Worm (Caenorhabditis elegans): ENCODE data around the gene srv-31.
"Not testable (repeated sequence)": the region's sequence is repeated elsewhere in the genome, so short reads cannot be mapped to it uniquely, and the experiment has no call there.

srv-31 gene

ce11 chrIV:6253000-6253399 is 18.8 kb downstream of the srv-31 start, which contains the start of gene T13A10.2:
T13A10.2 (plus strand) TSS chrIV:6253300.
- TF ChIP-seq ama-1 (optimal IDR thresholded peaks at IDR 0.05); zip-4 (GFP tag; optimal IDR thresholded peaks at IDR 0.05); swsn-7 (tag; optimal IDR thresholded peaks at IDR 0.05): not testable (repeated sequence)

ce11 chrIV:6249591-6249990 is 22.2 kb downstream of the srv-31 start, which contains the start of gene F58F9.1:
F58F9.1 (plus strand) TSS chrIV:6249841.
- TF ChIP-seq aly-2 (tag; optimal IDR thresholded peaks at IDR 0.05) (no peak), nhr-47 (tag; optimal IDR thresholded peaks at IDR 0.05) (peak; percentile 29), pag-3 (tag; optimal IDR thresholded peaks at IDR 0.05; ENCODE audit: borderline replicate concordance, insufficient read depth) (no peak), lin-14 (GFP tag; optimal IDR thresholded peaks at IDR 0.05) (peak; percentile 64), ztf-4 (tag; optimal IDR thresholded peaks at IDR 0.05) (no peak), unc-130 (tag; optimal IDR thresholded peaks at IDR 0.05) (no peak), nhr-71 (tag; optimal IDR thresholded peaks at IDR 0.05) (no peak), unc-98 (GFP tag; IDR thresholded peaks at IDR 0.05) (no peak), Y116A8C.19 (tag; optimal IDR thresholded peaks at IDR 0.05; ENCODE audit: borderline replicate concordance) (no peak), dsc-1 (tag; optimal IDR thresholded peaks at IDR 0.05) (peak; percentile 37), hlh-17 (GFP tag; optimal IDR thresholded peaks at IDR 0.05; ENCODE audit: borderline replicate concordance) (no peak), tbx-2 (tag; optimal IDR thresholded peaks at IDR 0.05) (no peak), alr-1 (tag; optimal IDR thresholded peaks at IDR 0.05; ENCODE audit: borderline replicate concordance) (no peak), swsn-7 (tag; optimal IDR thresholded peaks at IDR 0.05) (peak; percentile 4), grh-1 (GFP tag; IDR thresholded peaks at IDR 0.05) (no peak), egl-13 (tag; optimal IDR thresholded peaks at IDR 0.05) (peak; percentile 9), nhr-237 (tag; optimal IDR thresholded peaks at IDR 0.05) (no peak), fkh-10 (GFP tag; optimal IDR thresholded peaks at IDR 0.05) (no peak), nhr-12 (tag; optimal IDR thresholded peaks at IDR 0.05) (no peak), isw-1 (GFP tag; IDR thresholded peaks at IDR 0.05) (no peak), elt-2 (tag; optimal IDR thresholded peaks at IDR 0.05) (no peak)

ce11 chrIV:6248486-6248885 is 23.3 kb downstream of the srv-31 start, which contains the start of gene acox-3:
acox-3 (minus strand) TSS chrIV:6248492.
- TF ChIP-seq lsy-2 (tag; optimal IDR thresholded peaks at IDR 0.05) (peak in 1 of 2 experiments; percentile 7), egl-27 (tag; optimal IDR thresholded peaks at IDR 0.05) (no peak), lin-39 (tag; optimal IDR thresholded peaks at IDR 0.05) (no peak), nhr-47 (tag; optimal IDR thresholded peaks at IDR 0.05) (no peak), pax-3 (tag; optimal IDR thresholded peaks at IDR 0.05) (no peak), blmp-1 (tag; optimal IDR thresholded peaks at IDR 0.05) (peak; percentile 43), skn-1 (tag; optimal IDR thresholded peaks at IDR 0.05) (no peak), ceh-8 (GFP tag; optimal IDR thresholded peaks at IDR 0.05) (no peak), unc-86 (tag; optimal IDR thresholded peaks at IDR 0.05) (no peak), elt-2 (tag; optimal IDR thresholded peaks at IDR 0.05) (peak; percentile 54), nhr-85 (tag) (peak; percentile 27), nhr-237 (tag; optimal IDR thresholded peaks at IDR 0.05) (no peak), elt-3 (tag; optimal IDR thresholded peaks at IDR 0.05) (peak in 2 of 6 experiments; percentile 54 to 55), rnt-1 (tag; optimal IDR thresholded peaks at IDR 0.05) (no peak), lin-35 (GFP tag; optimal IDR thresholded peaks at IDR 0.05) (peak in 1 of 2 experiments; percentile 52), nhr-20 (tag; optimal IDR thresholded peaks at IDR 0.05) (peak; percentile 92), C16A3.4 (tag; optimal IDR thresholded peaks at IDR 0.05) (no peak), tlp-1 (tag; optimal IDR thresholded peaks at IDR 0.05) (no peak), mdl-1 (tag; optimal IDR thresholded peaks at IDR 0.05) (no peak), nhr-77 (tag; optimal IDR thresholded peaks at IDR 0.05) (no peak), unc-30 (tag; optimal IDR thresholded peaks at IDR 0.05) (no peak), dpl-1 (GFP tag; optimal IDR thresholded peaks at IDR 0.05) (peak in 1 of 3 experiments; percentile 5), Y116A8C.19 (tag; optimal IDR thresholded peaks at IDR 0.05; ENCODE audit: borderline replicate concordance) (no peak), nhr-71 (tag; optimal IDR thresholded peaks at IDR 0.05) (peak; percentile 33), mep-1 (tag; optimal IDR thresholded peaks at IDR 0.05) (no peak)

Data from whole organism, L1 larva.